Fruit fly (Drosophila melanogaster) whole organism, prepupa: Measurements from ENCODE around the gene CG33710.

Experiments used
- Blimp-1 ChIP-seq: fragments of 200-800 bp; sonication (Bioruptor generic); optimal IDR thresholded peaks from 3 replicates; lab custom pipeline; 2017; ENCODE audit warnings: missing biosample characterization, missing genetic modification characterization, mild to moderate bottlenecking, moderate library complexity, missing genetic modification reagents
- CG10669 ChIP-seq: fragments of 200-800 bp; sonication (Bioruptor generic); optimal IDR thresholded peaks from 3 replicates; lab custom pipeline; 2018; ENCODE audit warnings: missing biosample characterization, mild to moderate bottlenecking, missing genetic modification characterization, moderate library complexity
- CG11762 ChIP-seq: fragments of 200-800 bp; sonication (Bioruptor generic); optimal IDR thresholded peaks from 3 replicates; lab custom pipeline; 2016; ENCODE audit warnings: missing biosample characterization, missing genetic modification characterization; ENCODE audit not compliant: insufficient read depth
- CG11902 ChIP-seq: fragments of 200-800 bp; sonication (Bioruptor generic); optimal IDR thresholded peaks from 3 replicates; lab custom pipeline; 2016; ENCODE audit warnings: missing biosample characterization, missing genetic modification characterization
- CG15336 ChIP-seq: fragments of 200-800 bp; sonication (Bioruptor generic); IDR thresholded peaks from 2 replicates; pipeline ENCODE4 v1.3.6; 2022; ENCODE audit warnings: missing biosample characterization, missing genetic modification characterization
- CG1621 ChIP-seq: fragments of 200-800 bp; sonication (Bioruptor generic); optimal IDR thresholded peaks from 3 replicates; lab custom pipeline; 2018; ENCODE audit warnings: missing biosample characterization, mild to moderate bottlenecking, missing genetic modification characterization
- CG16779 ChIP-seq: fragments of 200-800 bp; sonication (Bioruptor generic); optimal IDR thresholded peaks from 3 replicates; lab custom pipeline; 2017; ENCODE audit warnings: missing biosample characterization, mild to moderate bottlenecking, missing genetic modification characterization
- CG3032 ChIP-seq: fragments of 200-800 bp; optimal IDR thresholded peaks from 2 replicates; lab custom pipeline; 2019; ENCODE audit warnings: missing biosample characterization, mild to moderate bottlenecking, missing genetic modification characterization, moderate library complexity
- CG31627 ChIP-seq: fragments of 200-800 bp; sonication (Bioruptor generic); optimal IDR thresholded peaks from 3 replicates; lab custom pipeline; 2016; ENCODE audit warnings: missing biosample characterization, missing genetic modification characterization
- CG32006 ChIP-seq: fragments of 200-800 bp; sonication (Bioruptor generic); optimal IDR thresholded peaks from 3 replicates; lab custom pipeline; 2017; ENCODE audit warnings: missing biosample characterization, mild to moderate bottlenecking, missing genetic modification characterization
- CG3919 ChIP-seq: fragments of 200-800 bp; sonication (Bioruptor generic); optimal IDR thresholded peaks from 3 replicates; lab custom pipeline; 2016; ENCODE audit warnings: missing biosample characterization, missing genetic modification characterization
- CG6163 ChIP-seq: fragments of 200-800 bp; sonication (Bioruptor generic); IDR thresholded peaks from 3 replicates; pipeline ENCODE4 v1.3.6; 2022; ENCODE audit warnings: missing biosample characterization, missing genetic modification characterization
- CG6276 ChIP-seq: fragments of 200-800 bp; sonication (Bioruptor generic); optimal IDR thresholded peaks from 2 replicates; lab custom pipeline; 2017; ENCODE audit warnings: missing biosample characterization, mild to moderate bottlenecking, missing genetic modification characterization
- CG6808 ChIP-seq: fragments of 200-800 bp; sonication (Bioruptor generic); optimal IDR thresholded peaks from 3 replicates; lab custom pipeline; 2017; ENCODE audit warnings: missing biosample characterization, missing genetic modification characterization, mild to moderate bottlenecking, moderate library complexity, missing genetic modification reagents
- CG9139 ChIP-seq: fragments of 200-800 bp; sonication (Bioruptor generic); optimal IDR thresholded peaks from 3 replicates; lab custom pipeline; 2017; ENCODE audit warnings: missing biosample characterization, mild to moderate bottlenecking, missing genetic modification characterization
- Eip75B ChIP-seq: fragments of 200-800 bp; sonication (Bioruptor generic); optimal IDR thresholded peaks from 3 replicates; lab custom pipeline; 2016; ENCODE audit warnings: missing biosample characterization, missing genetic modification characterization
- Eip78C ChIP-seq: fragments of 200-800 bp; sonication (Bioruptor generic); peaks from one replicate; lab custom pipeline; 2016; ENCODE audit warnings: missing biosample characterization, missing genetic modification characterization
- Eip93F ChIP-seq: fragments of 200-800 bp; sonication (Bioruptor generic); optimal IDR thresholded peaks from 2 replicates; lab custom pipeline; 2016; ENCODE audit warnings: missing biosample characterization, mild to moderate bottlenecking, missing genetic modification characterization
- Ets21C ChIP-seq: fragments of 200-800 bp; sonication (Bioruptor generic); optimal IDR thresholded peaks from 3 replicates; lab custom pipeline; 2016; ENCODE audit warnings: missing biosample characterization, missing genetic modification characterization
- Ets96B ChIP-seq: fragments of 200-800 bp; optimal IDR thresholded peaks from 2 replicates; lab custom pipeline; 2019; ENCODE audit warnings: missing biosample characterization, mild to moderate bottlenecking, missing genetic modification characterization, moderate library complexity
- Gug ChIP-seq: fragments of 200-800 bp; sonication (Bioruptor generic); IDR thresholded peaks from 2 replicates; pipeline ENCODE4 v1.3.6; 2022; ENCODE audit warnings: missing biosample characterization, missing genetic modification characterization
- Hr4 ChIP-seq: fragments of 200-800 bp; sonication (Bioruptor generic); optimal IDR thresholded peaks from 3 replicates; lab custom pipeline; 2016; ENCODE audit warnings: missing biosample characterization, missing genetic modification characterization
- Lpt ChIP-seq: fragments of 200-800 bp; sonication (Bioruptor generic); optimal IDR thresholded peaks from 3 replicates; lab custom pipeline; 2016; ENCODE audit warnings: missing biosample characterization, missing genetic modification characterization
- Met ChIP-seq: fragments of 200-800 bp; sonication (Bioruptor generic); optimal IDR thresholded peaks from 3 replicates; lab custom pipeline; 2016; ENCODE audit warnings: missing biosample characterization, missing genetic modification characterization
- OdsH ChIP-seq: fragments of 200-800 bp; sonication (Bioruptor generic); optimal IDR thresholded peaks from 3 replicates; lab custom pipeline; 2016; ENCODE audit warnings: missing biosample characterization, missing genetic modification characterization
- Smox ChIP-seq: fragments of 200-800 bp; sonication (Bioruptor generic); optimal IDR thresholded peaks from 3 replicates; lab custom pipeline; 2016; ENCODE audit warnings: missing biosample characterization, missing genetic modification characterization
- Sox102F ChIP-seq: fragments of 200-800 bp; sonication (Bioruptor generic); optimal IDR thresholded peaks from 2 replicates; lab custom pipeline; 2016; ENCODE audit warnings: missing biosample characterization, mild to moderate bottlenecking, missing genetic modification characterization
- Sox14 ChIP-seq: fragments of 200-800 bp; sonication (Bioruptor generic); optimal IDR thresholded peaks from 3 replicates; lab custom pipeline; 2016; ENCODE audit warnings: missing biosample characterization, missing genetic modification characterization
- Sox15 ChIP-seq: fragments of 200-800 bp; sonication (Bioruptor generic); optimal IDR thresholded peaks from 3 replicates; lab custom pipeline; 2016; ENCODE audit warnings: missing biosample characterization, missing genetic modification characterization
- achi ChIP-seq: fragments of 200-800 bp; sonication (Bioruptor generic); optimal IDR thresholded peaks from 3 replicates; lab custom pipeline; 2016; ENCODE audit warnings: missing biosample characterization, missing genetic modification characterization
- dac ChIP-seq: fragments of 200-800 bp; sonication (Bioruptor generic); optimal IDR thresholded peaks from 2 replicates; lab custom pipeline; 2017; ENCODE audit warnings: missing biosample characterization, mild to moderate bottlenecking, missing genetic modification characterization
- dsx ChIP-seq: fragments of 200-800 bp; optimal IDR thresholded peaks from 3 replicates; lab custom pipeline; 2019; ENCODE audit warnings: missing biosample characterization, mild to moderate bottlenecking, missing genetic modification characterization, moderate library complexity; ENCODE audit not compliant: poor library complexity, severe bottlenecking
- eg ChIP-seq: fragments of 200-800 bp; sonication (Bioruptor generic); IDR thresholded peaks from 3 replicates; pipeline ENCODE4 v1.3.6; 2022; ENCODE audit warnings: missing biosample characterization, missing genetic modification characterization
- fd59A ChIP-seq: fragments of 200-800 bp; sonication (Bioruptor generic); optimal IDR thresholded peaks from 2 replicates; lab custom pipeline; 2017; ENCODE audit warnings: missing biosample characterization, mild to moderate bottlenecking, missing genetic modification characterization, missing genetic modification reagents
- fkh ChIP-seq: fragments of 200-800 bp; sonication (Bioruptor generic); optimal IDR thresholded peaks from 3 replicates; lab custom pipeline; 2017; ENCODE audit warnings: missing biosample characterization, mild to moderate bottlenecking, missing genetic modification characterization, moderate library complexity
- lz ChIP-seq: fragments of 200-800 bp; sonication (Bioruptor generic); optimal IDR thresholded peaks from 3 replicates; lab custom pipeline; 2016; ENCODE audit warnings: missing biosample characterization, missing genetic modification characterization
- pdm3 ChIP-seq: fragments of 200-800 bp; sonication (Bioruptor generic); optimal IDR thresholded peaks from 3 replicates; lab custom pipeline; 2016; ENCODE audit warnings: missing biosample characterization, missing genetic modification characterization
- salr ChIP-seq, 2 experiments: fragments of 200-800 bp; sonication (Bioruptor generic); optimal IDR thresholded peaks; 3 replicates each; lab custom pipeline; 2016 to 2018; ENCODE audit warnings: missing biosample characterization in 2 of 2, missing genetic modification characterization in 2 of 2, mild to moderate bottlenecking in 1 of 2
- spab ChIP-seq: fragments of 200-800 bp; sonication (Bioruptor generic); optimal IDR thresholded peaks from 2 replicates; lab custom pipeline; 2017; ENCODE audit warnings: missing biosample characterization, mild to moderate bottlenecking, missing genetic modification characterization, missing genetic modification reagents
- ss ChIP-seq, 2 experiments: fragments of 200-800 bp; sonication (Bioruptor generic); optimal IDR thresholded peaks; 2 replicates in 1 of 2; 3 replicates in 1 of 2; lab custom pipeline; 2017 to 2018; ENCODE audit warnings: mild to moderate bottlenecking in 2 of 2, missing biosample characterization in 2 of 2, missing genetic modification characterization in 2 of 2, moderate library complexity in 1 of 2
- svp ChIP-seq: fragments of 200-800 bp; sonication (Bioruptor generic); peaks from one replicate; lab custom pipeline; 2016; ENCODE audit warnings: missing biosample characterization, missing genetic modification characterization
- topi ChIP-seq: fragments of 200-800 bp; sonication (Bioruptor generic); optimal IDR thresholded peaks from 3 replicates; lab custom pipeline; 2016; ENCODE audit warnings: missing biosample characterization, missing genetic modification characterization
- vri ChIP-seq: fragments of 200-800 bp; sonication (Bioruptor generic); optimal IDR thresholded peaks from 3 replicates; lab custom pipeline; 2016; ENCODE audit warnings: missing biosample characterization, mild to moderate bottlenecking, missing genetic modification characterization

The CG33710 gene

dm6 chr3L:19906780-19907705, 45.5 kb downstream of the CG33710 start (continued):
- TF ChIP-seq spab (GFP tag; lab: Kevin White, UChicago) (no peak), Met (no peak), Lpt (GFP tag; lab: Kevin White, UChicago) (no peak), CG16779 (no peak), Ets96B (tag; lab: Kevin White, UChicago) (no peak), OdsH (GFP tag; lab: Kevin White, UChicago) (no peak), Blimp-1 (peak; percentile 96), CG6276 (GFP tag; lab: Kevin White, UChicago) (no peak), Sox102F (GFP tag; lab: Kevin White, UChicago) (peak; percentile 10)

- TF ChIP-seq OdsH (GFP tag; lab: Kevin White, UChicago) (no peak), Ets96B (tag; lab: Kevin White, UChicago) (no peak), fd59A (GFP tag; lab: Kevin White, UChicago) (no peak), Eip78C (GFP tag; lab: Kevin White, UChicago) (peak; percentile 59), vri (GFP tag; lab: Kevin White, UChicago) (no peak), CG32006 (peak; percentile 6), eg (GFP tag; lab: Robert Waterston, UW) (0 out of 3 replicates have a peak, but pooled peaks have one; percentile 13), Sox15 (GFP tag; lab: Kevin White, UChicago) (no peak), achi (GFP tag; lab: Kevin White, UChicago) (no peak), Eip75B (GFP tag; lab: Kevin White, UChicago) (no peak), Sox14 (GFP tag; lab: Kevin White, UChicago) (no peak), ss (GFP tag; optimal IDR thresholded peaks at IDR 0.05; lab: Kevin White, UChicago) (no peak), Lpt (GFP tag; lab: Kevin White, UChicago) (no peak), CG31627 (GFP tag; lab: Kevin White, UChicago) (no peak), CG11762 (GFP tag; lab: Kevin White, UChicago) (no peak), CG3919 (no peak)
Observed at dm6 chr3L:19906148-19906752, 46.3 kb downstream of the CG33710 start.

- TF ChIP-seq Hr4, result peak; percentile 70
- peak; percentile 65 for TF ChIP-seq CG32006
- peak; percentile 19 for TF ChIP-seq CG6276 (GFP tag; lab: Kevin White, UChicago)
- TF ChIP-seq CG9139 (GFP tag; lab: Kevin White, UChicago), result no peak
- TF ChIP-seq Eip78C (GFP tag; lab: Kevin White, UChicago), result peak; percentile 86
- TF ChIP-seq Sox15 (GFP tag; lab: Kevin White, UChicago), result no peak
- TF ChIP-seq salr (GFP tag; optimal IDR thresholded peaks at IDR 0.05; lab: Kevin White, UChicago), result peak in 1 of 2 experiments; percentile 55
- no peak for TF ChIP-seq Ets21C (GFP tag; lab: Kevin White, UChicago)
- peak; percentile 66 for TF ChIP-seq OdsH (GFP tag; lab: Kevin White, UChicago)
- TF ChIP-seq dac (GFP tag; lab: Kevin White, UChicago), result no peak
- TF ChIP-seq Lpt (GFP tag; lab: Kevin White, UChicago), result peak; percentile 39
- TF ChIP-seq Smox, result peak; percentile 39
- peak; percentile 65 for TF ChIP-seq CG6163 (GFP tag; lab: Robert Waterston, UW)
- TF ChIP-seq lz, result peak; percentile 41
- no peak for TF ChIP-seq fd59A (GFP tag; lab: Kevin White, UChicago)
- TF ChIP-seq fkh (GFP tag; lab: Kevin White, UChicago), result no peak
- peak; percentile 23 for TF ChIP-seq CG10669 (GFP tag; lab: Kevin White, UChicago)
- no peak for TF ChIP-seq ss (GFP tag; optimal IDR thresholded peaks at IDR 0.05; lab: Kevin White, UChicago)
- no peak for TF ChIP-seq CG11902 (GFP tag; lab: Kevin White, UChicago)
- no peak for TF ChIP-seq CG16779
- TF ChIP-seq CG6808 (GFP tag; lab: Kevin White, UChicago), result no peak
- TF ChIP-seq CG1621 (tag; lab: Kevin White, UChicago), result no peak
- peak; percentile 74 for TF ChIP-seq CG15336 (GFP tag; lab: Robert Waterston, UW)
- TF ChIP-seq topi, result peak; percentile 26
- TF ChIP-seq dsx (GFP tag; lab: Kevin White, UChicago), result no peak
- no peak for TF ChIP-seq Gug
- no peak for TF ChIP-seq Sox102F (GFP tag; lab: Kevin White, UChicago)
- TF ChIP-seq CG3032, result no peak
- peak; percentile 64 for TF ChIP-seq svp (GFP tag; lab: Kevin White, UChicago)
- TF ChIP-seq Eip93F (GFP tag; lab: Kevin White, UChicago), result no peak
- TF ChIP-seq achi (GFP tag; lab: Kevin White, UChicago), result peak; percentile 59
- peak; percentile 51 for TF ChIP-seq pdm3
Observed at dm6 chr3L:19905427-19905826, 47.2 kb downstream of the CG33710 start.
